Worm (Caenorhabditis elegans): ENCODE data around the gene vps-29.

ce11 chrIII:10108995-10109394 lies 3.9 kb downstream of the vps-29 start, which contains the start of gene T16H12.9:
- no peak for TF ChIP-seq C38D4.7 (GFP tag; optimal IDR thresholded peaks at IDR 0.05)
- no peak for TF ChIP-seq T23F11.4 (GFP tag; optimal IDR thresholded peaks at IDR 0.05)
- TF ChIP-seq pax-1 (tag; optimal IDR thresholded peaks at IDR 0.05) = no peak
- no peak for TF ChIP-seq fkh-10 (GFP tag; optimal IDR thresholded peaks at IDR 0.05)

Measured in whole organism, late embryonic.